Worm (Caenorhabditis elegans) whole organism, young adult: ENCODE measurements around the gene VM106R.1.

Experiments
- D2030.7 ChIP-seq: fragments of 200-800 bp; sonication (Bioruptor generic); IDR thresholded peaks from 2 replicates; pipeline ENCODE4 v1.3.6; 2022; ENCODE audit warnings: missing genetic modification reagents, missing genetic modification characterization, missing compliant biosample characterization
- F23B12.7 ChIP-seq: sonication (generic microtip); optimal IDR thresholded peaks from 2 replicates; lab custom pipeline; 2017; ENCODE audit warnings: missing genetic modification characterization, mild to moderate bottlenecking, missing compliant biosample characterization, antibody characterized with exemption, moderate library complexity; ENCODE audit not compliant: insufficient read depth
- F33H1.4 ChIP-seq: fragments of 200-800 bp; sonication (Bioruptor generic); IDR thresholded peaks from 2 replicates; pipeline ENCODE4 v1.3.6; 2022; ENCODE audit warnings: missing genetic modification reagents, missing genetic modification characterization, missing compliant biosample characterization
- F37B4.10 ChIP-seq: fragments of 200-800 bp; sonication (Bioruptor generic); IDR thresholded peaks from 2 replicates; pipeline ENCODE4 v1.3.6; 2022; ENCODE audit warnings: missing genetic modification characterization, missing compliant biosample characterization
- T07F8.4 ChIP-seq: sonication (generic microtip); optimal IDR thresholded peaks from 2 replicates; lab custom pipeline; 2016; ENCODE audit warnings: mild to moderate bottlenecking, missing genetic modification characterization, moderate library complexity, missing compliant biosample characterization
- T26A5.8 ChIP-seq: sonication (generic microtip); optimal IDR thresholded peaks from 2 replicates; lab custom pipeline; 2016; ENCODE audit warnings: missing genetic modification characterization, missing compliant biosample characterization
- Y53F4B.3 ChIP-seq: fragments of 200-800 bp; sonication (Bioruptor generic); IDR thresholded peaks from 2 replicates; pipeline ENCODE4 v1.3.6; 2022; ENCODE audit warnings: missing genetic modification reagents, missing genetic modification characterization, missing compliant biosample characterization
- ZK185.1 ChIP-seq: sonication (generic microtip); optimal IDR thresholded peaks from 2 replicates; lab custom pipeline; 2016; ENCODE audit warnings: mild to moderate bottlenecking, missing genetic modification characterization, missing compliant biosample characterization; ENCODE audit not compliant: poor library complexity, severe bottlenecking
- athp-1 ChIP-seq: sonication (generic microtip); optimal IDR thresholded peaks from 2 replicates; lab custom pipeline; 2017; ENCODE audit warnings: mild to moderate bottlenecking, missing genetic modification characterization, missing compliant biosample characterization
- attf-3 ChIP-seq: fragments of 200-800 bp; sonication (Bioruptor generic); conservative IDR thresholded peaks from 2 replicates; pipeline ENCODE4 v1.3.6; 2022; ENCODE audit warnings: missing genetic modification reagents, missing genetic modification characterization, missing compliant biosample characterization
- ccch-3 ChIP-seq: fragments of 200-800 bp; sonication (Bioruptor generic); optimal IDR thresholded peaks from 2 replicates; lab custom pipeline; 2018; ENCODE audit warnings: mild to moderate bottlenecking, missing genetic modification characterization, missing compliant biosample characterization
- hmg-1.2 ChIP-seq: fragments of 200-800 bp; sonication (Bioruptor generic); IDR thresholded peaks from 2 replicates; pipeline ENCODE4 v1.3.6; 2022; ENCODE audit warnings: missing genetic modification reagents, missing genetic modification characterization, missing compliant biosample characterization
- hrde-1 ChIP-seq: sonication (generic microtip); optimal IDR thresholded peaks from 2 replicates; lab custom pipeline; 2016; ENCODE audit warnings: missing genetic modification characterization, mild to moderate bottlenecking, missing compliant biosample characterization, moderate library complexity, missing genotype, missing genetic modification reagents, borderline replicate concordance
- lag-1 ChIP-seq: fragments of 200-800 bp; sonication (Bioruptor generic); IDR thresholded peaks from 2 replicates; pipeline ENCODE4 v1.3.6; 2022; ENCODE audit warnings: missing genetic modification reagents, missing genetic modification characterization, missing compliant biosample characterization
- let-607 ChIP-seq, 2 experiments: fragments of 200-800 bp in 1 of 2; sonication (Bioruptor generic) in 1 of 2; sonication (generic microtip) in 1 of 2; optimal IDR thresholded peaks; 2 replicates each; lab custom pipeline; 2016 to 2018; ENCODE audit warnings: mild to moderate bottlenecking in 2 of 2, missing compliant biosample characterization in 2 of 2, missing genetic modification characterization in 2 of 2, moderate library complexity in 2 of 2, missing genotype in 1 of 2
- lin-26 ChIP-seq: fragments of 200-800 bp; sonication (Bioruptor generic); IDR thresholded peaks from 2 replicates; pipeline ENCODE4 v1.3.6; 2022; ENCODE audit warnings: missing genetic modification reagents, missing genetic modification characterization, missing compliant biosample characterization
- lin-54 ChIP-seq: fragments of 200-800 bp; sonication (Bioruptor generic); optimal IDR thresholded peaks from 2 replicates; lab custom pipeline; 2018; ENCODE audit warnings: mild to moderate bottlenecking, missing genetic modification characterization, missing compliant biosample characterization
- lsl-1 ChIP-seq: fragments of 200-800 bp; sonication (Bioruptor generic); optimal IDR thresholded peaks from 2 replicates; lab custom pipeline; 2018; ENCODE audit warnings: mild to moderate bottlenecking, missing genetic modification characterization, moderate library complexity, missing compliant biosample characterization
- lsy-27 ChIP-seq: sonication (generic microtip); optimal IDR thresholded peaks from 2 replicates; lab custom pipeline; 2017; ENCODE audit warnings: missing genetic modification characterization, mild to moderate bottlenecking, missing compliant biosample characterization, antibody characterized with exemption, missing genotype, borderline replicate concordance; ENCODE audit not compliant: insufficient read depth
- madf-3 ChIP-seq: fragments of 200-800 bp; sonication (Bioruptor generic); IDR thresholded peaks from 2 replicates; pipeline ENCODE4 v1.3.6; 2022; ENCODE audit warnings: missing genetic modification reagents, missing genetic modification characterization, missing compliant biosample characterization
- mcd-1 ChIP-seq: fragments of 200-800 bp; sonication (Bioruptor generic); IDR thresholded peaks from 2 replicates; pipeline ENCODE4 v1.3.6; 2022; ENCODE audit warnings: missing genetic modification reagents, missing genetic modification characterization, missing compliant biosample characterization
- mel-28 ChIP-seq: sonication (generic microtip); optimal IDR thresholded peaks from 2 replicates; lab custom pipeline; 2016; ENCODE audit warnings: borderline replicate concordance, mild to moderate bottlenecking, missing genetic modification characterization, missing compliant biosample characterization
- mes-4 ChIP-seq: sonication (generic microtip); optimal IDR thresholded peaks from 2 replicates; lab custom pipeline; 2016; ENCODE audit warnings: missing genotype, missing genetic modification characterization, missing compliant biosample characterization
- nfya-2 ChIP-seq: fragments of 200-800 bp; sonication (Bioruptor generic); IDR thresholded peaks from 2 replicates; pipeline ENCODE4 v1.3.6; 2022; ENCODE audit warnings: missing genetic modification reagents, missing genetic modification characterization, missing compliant biosample characterization
- nhr-80 ChIP-seq: sonication (generic microtip); optimal IDR thresholded peaks from 2 replicates; lab custom pipeline; 2016; ENCODE audit warnings: missing genetic modification characterization, missing compliant biosample characterization
- nhr-90 ChIP-seq: sonication (generic microtip); optimal IDR thresholded peaks from 2 replicates; lab custom pipeline; 2016; ENCODE audit warnings: missing genotype, mild to moderate bottlenecking, missing genetic modification characterization, missing compliant biosample characterization
- pbrm-1 ChIP-seq: fragments of 200-800 bp; sonication (Bioruptor generic); IDR thresholded peaks from 2 replicates; pipeline ENCODE4 v1.3.6; 2022; ENCODE audit warnings: missing genetic modification reagents, missing genetic modification characterization, missing compliant biosample characterization
- repo-1 ChIP-seq: sonication (generic microtip); optimal IDR thresholded peaks from 2 replicates; lab custom pipeline; 2017; ENCODE audit warnings: mild to moderate bottlenecking, missing genetic modification characterization, missing compliant biosample characterization
- snpc-3.4 ChIP-seq: sonication (generic microtip); optimal IDR thresholded peaks from 2 replicates; lab custom pipeline; 2017; ENCODE audit warnings: missing genetic modification characterization, mild to moderate bottlenecking, missing compliant biosample characterization, antibody characterized with exemption, moderate library complexity, missing genotype, missing genetic modification reagents
- snpc-4 ChIP-seq, 5 experiments: fragments of 150-350 bp in 1 of 5; sonication (generic microtip) in 4 of 5; optimal IDR thresholded peaks; 2 replicates each; lab custom pipeline; 2014 to 2018; ENCODE audit warnings: missing genetic modification characterization in 5 of 5, missing biosample characterization in 3 of 5, antibody characterized with exemption in 2 of 5, mild to moderate bottlenecking in 2 of 5, missing compliant biosample characterization in 2 of 5, missing genotype in 2 of 5, moderate library complexity in 2 of 5, missing genetic modification reagents in 1 of 5
- tbp1 ChIP-seq: fragments of 200-800 bp; sonication (Bioruptor generic); optimal IDR thresholded peaks from 2 replicates; lab custom pipeline; 2018; ENCODE audit warnings: mild to moderate bottlenecking, missing genetic modification characterization, missing compliant biosample characterization
- tlf-1 ChIP-seq: fragments of 200-800 bp; sonication (Bioruptor generic); optimal IDR thresholded peaks from 2 replicates; lab custom pipeline; 2018; ENCODE audit warnings: mild to moderate bottlenecking, missing genetic modification characterization, missing compliant biosample characterization
- unc-62 ChIP-seq: fragments of 150-350 bp; optimal IDR thresholded peaks from 2 replicates; lab custom pipeline; 2014; ENCODE audit warnings: missing biosample characterization, missing genetic modification reagents, missing genetic modification characterization
- ztf-6 ChIP-seq: fragments of 200-800 bp; sonication (Bioruptor generic); IDR thresholded peaks from 2 replicates; pipeline ENCODE4 v1.3.6; 2022; ENCODE audit warnings: missing genetic modification reagents, missing genetic modification characterization, missing compliant biosample characterization

The VM106R.1 gene

ce11 chrII:10824046-10824445, 4.9 kb downstream of the VM106R.1 start, which contains the start of the genes R06F6.12 and mix-1 (continued):
- TF ChIP-seq F33H1.4 (GFP tag; lab: Robert Waterston, UW) (peak; percentile 59), ccch-3 (GFP tag; lab: Kevin White, UChicago) (no peak), lsl-1 (GFP tag; lab: Kevin White, UChicago) (peak; percentile 62), snpc-4 (GFP tag; optimal IDR thresholded peaks at IDR 0.05; lab: Kevin White, UChicago) (no peak), snpc-4 (tag; optimal IDR thresholded peaks at IDR 0.05; lab: Kevin White, UChicago) (peak in 3 of 4 experiments; percentile 3 to 22 (median 16))
- TF ChIP-seq, all 124 proteins: peak for 21

ce11 chrII:10820679-10821078, 8.3 kb downstream of the VM106R.1 start, which contains the start of gene ech-4:
ech-4 (plus strand) TSS chrII:10821031.
- TF ChIP-seq T07F8.4 (tag; lab: Kevin White, UChicago) (no peak), nhr-80 (tag; lab: Kevin White, UChicago) (peak; percentile 8)

ce11 chrII:10819928-10820423, 9.0 kb downstream of the VM106R.1 start, which contains the start of gene R06F6.8:
R06F6.8 (minus strand) TSS chrII:10819978.
- TF ChIP-seq hmg-1.2 (GFP tag; lab: Robert Waterston, UW) (peak; percentile 89), D2030.7 (GFP tag; lab: Robert Waterston, UW) (peak; percentile 50), mcd-1 (GFP tag; lab: Robert Waterston, UW) (peak; percentile 74), athp-1 (tag; lab: Kevin White, UChicago) (no peak), lin-54 (GFP tag; lab: Kevin White, UChicago) (peak; percentile 21), lsl-1 (GFP tag; lab: Kevin White, UChicago) (peak; percentile 63), snpc-3.4 (tag; lab: Kevin White, UChicago) (peak; percentile 2), madf-3 (GFP tag; lab: Robert Waterston, UW) (no peak), let-607 (tag; optimal IDR thresholded peaks at IDR 0.05; lab: Kevin White, UChicago) (no peak)

ce11 chrII:10810690-10811089, 18.3 kb downstream of the VM106R.1 start, which contains the start of gene msrp-7:
msrp-7 (plus strand) TSS chrII:10810990.
- no peak for TF ChIP-seq mes-4
- peak; percentile 50 for TF ChIP-seq hmg-1.2 (GFP tag; lab: Robert Waterston, UW)
- TF ChIP-seq, all 124 proteins: peak for 1

ce11 chrII:10808708-10809343, 20.2 kb downstream of the VM106R.1 start, which contains the start of gene R06F6.14:
R06F6.14 (plus strand) TSS chrII:10809293.
- no peak for TF ChIP-seq Y53F4B.3 (GFP tag; lab: Robert Waterston, UW)
- TF ChIP-seq ccch-3 (GFP tag; lab: Kevin White, UChicago): no peak
- no peak for TF ChIP-seq F37B4.10 (GFP tag; lab: Robert Waterston, UW)
- no peak for TF ChIP-seq ZK185.1
- no peak for TF ChIP-seq attf-3 (GFP tag; lab: Robert Waterston, UW)
- TF ChIP-seq F23B12.7: no peak
- no peak for TF ChIP-seq snpc-3.4 (tag; lab: Kevin White, UChicago)
- TF ChIP-seq pbrm-1: no peak
- no peak for TF ChIP-seq repo-1 (tag; lab: Kevin White, UChicago)
- TF ChIP-seq tlf-1 (GFP tag; lab: Kevin White, UChicago): no peak
- TF ChIP-seq tbp1: no peak

- no peak for TF ChIP-seq nhr-90 (tag; lab: Kevin White, UChicago)
- no peak for TF ChIP-seq snpc-4 (GFP tag; optimal IDR thresholded peaks at IDR 0.05; lab: Kevin White, UChicago)
- no peak for TF ChIP-seq snpc-4 (tag; optimal IDR thresholded peaks at IDR 0.05; lab: Kevin White, UChicago)
- TF ChIP-seq unc-62 (GFP tag; lab: Kevin White, UChicago): no peak
- TF ChIP-seq lin-26: no peak
- no peak for TF ChIP-seq nfya-2
- no peak for TF ChIP-seq T26A5.8 (tag; lab: Kevin White, UChicago)
- no peak for TF ChIP-seq lsy-27 (tag; lab: Kevin White, UChicago)
- no peak for TF ChIP-seq hrde-1 (tag; lab: Kevin White, UChicago)
- TF ChIP-seq lag-1 (GFP tag; lab: Robert Waterston, UW): no peak
- no peak for TF ChIP-seq mel-28
- TF ChIP-seq ztf-6 (GFP tag; lab: Robert Waterston, UW): no peak
- TF ChIP-seq, all 124 proteins: peak for 0
Observed at ce11 chrII:10805437-10805836, 23.5 kb downstream of the VM106R.1 start, which contains the start of gene ceh-62. ceh-62 (plus strand) TSS chrII:10805737.
